Fruit fly (Drosophila melanogaster) whole organism, embryonic: ENCODE data around the gene Cp190.
A peak's percentile ranks its signal among the peaks of the same experiment; 100 is the strongest.

Experiments used
- Bgb ChIP-seq: fragments of 200-800 bp; sonication (Bioruptor generic); IDR thresholded peaks from 2 replicates; pipeline ENCODE4 v1.3.6; 2022; ENCODE audit warnings: missing biosample characterization, missing genetic modification characterization; ENCODE audit not compliant: partially characterized antibody
- BtbVII ChIP-seq: fragments of 200-800 bp; sonication (Bioruptor generic); optimal IDR thresholded peaks from 3 replicates; lab custom pipeline; 2017; ENCODE audit warnings: missing biosample characterization, mild to moderate bottlenecking, missing genetic modification characterization
- C15 ChIP-seq: fragments of 200-800 bp; sonication (Bioruptor generic); IDR thresholded peaks from 3 replicates; pipeline ENCODE4 v1.3.6; 2022; ENCODE audit warnings: missing biosample characterization, missing genetic modification characterization
- CG11504 ChIP-seq: fragments of 200-800 bp; sonication (Bioruptor generic); optimal IDR thresholded peaks from 3 replicates; lab custom pipeline; 2019; ENCODE audit warnings: missing biosample characterization, mild to moderate bottlenecking, missing genetic modification characterization, moderate library complexity
- CG12942 ChIP-seq: fragments of 200-800 bp; sonication (Bioruptor generic); optimal IDR thresholded peaks from 3 replicates; lab custom pipeline; 2016; ENCODE audit warnings: missing biosample characterization, missing genetic modification characterization
- CG14965 ChIP-seq: fragments of 200-800 bp; sonication (Bioruptor generic); optimal IDR thresholded peaks from 2 replicates; lab custom pipeline; 2016; ENCODE audit warnings: missing biosample characterization, missing genetic modification characterization, borderline replicate concordance
- CG15601 ChIP-seq: fragments of 200-800 bp; sonication (Bioruptor generic); optimal IDR thresholded peaks from 3 replicates; lab custom pipeline; 2019; ENCODE audit warnings: missing biosample characterization, mild to moderate bottlenecking, missing genetic modification characterization, moderate library complexity
- CG1603 ChIP-seq: fragments of 200-800 bp; sonication (Bioruptor generic); optimal IDR thresholded peaks from 2 replicates; lab custom pipeline; 2019; ENCODE audit warnings: missing biosample characterization, mild to moderate bottlenecking, missing genetic modification characterization, moderate library complexity
- CG31365 ChIP-seq: fragments of 200-800 bp; sonication (Bioruptor generic); optimal IDR thresholded peaks from 2 replicates; lab custom pipeline; 2018; ENCODE audit warnings: missing biosample characterization, mild to moderate bottlenecking, missing genetic modification characterization
- CG32772 ChIP-seq: fragments of 200-800 bp; sonication (Bioruptor generic); IDR thresholded peaks from 2 replicates; pipeline ENCODE4 v1.3.6; 2022; ENCODE audit warnings: missing biosample characterization, missing genetic modification characterization
- CG4282 ChIP-seq: fragments of 200-800 bp; sonication (Bioruptor generic); optimal IDR thresholded peaks from 2 replicates; lab custom pipeline; 2016; ENCODE audit warnings: missing biosample characterization, missing genetic modification characterization
- CG4328 ChIP-seq: fragments of 200-800 bp; sonication (Bioruptor generic); optimal IDR thresholded peaks from 3 replicates; lab custom pipeline; 2017; ENCODE audit warnings: missing biosample characterization, missing genetic modification reagents, missing genetic modification characterization
- CG6791 ChIP-seq: fragments of 200-800 bp; sonication (Bioruptor generic); IDR thresholded peaks from 3 replicates; pipeline ENCODE4 v1.3.6; 2022; ENCODE audit warnings: missing biosample characterization, missing genetic modification characterization; ENCODE audit not compliant: partially characterized antibody
- CG8290 ChIP-seq, 3 experiments: fragments of 200-800 bp; sonication (Bioruptor generic); optimal IDR thresholded peaks; 2 replicates each; lab custom pipeline; 2016 to 2019; ENCODE audit warnings: missing biosample characterization in 3 of 3, missing genetic modification characterization in 3 of 3, mild to moderate bottlenecking in 2 of 3, moderate library complexity in 1 of 3
- CG8478 ChIP-seq: fragments of >200 bp; optimal IDR thresholded peaks from 2 replicates; lab custom pipeline; 2018
- CG8765 ChIP-seq: fragments of 200-800 bp; sonication (Bioruptor generic); IDR thresholded peaks from 2 replicates; pipeline ENCODE4 v1.3.6; 2022; ENCODE audit warnings: missing biosample characterization, missing genetic modification characterization
- D19A ChIP-seq: fragments of 200-800 bp; optimal IDR thresholded peaks from 3 replicates; lab custom pipeline; 2019; ENCODE audit warnings: missing biosample characterization, mild to moderate bottlenecking, missing genetic modification characterization, moderate library complexity
- Dbx ChIP-seq: fragments of 200-800 bp; sonication (Bioruptor generic); IDR thresholded peaks from 3 replicates; pipeline ENCODE4 v1.3.6; 2022; ENCODE audit warnings: missing biosample characterization, missing genetic modification characterization
- Fer3 ChIP-seq: fragments of 200-800 bp; sonication (Bioruptor generic); optimal IDR thresholded peaks from 2 replicates; lab custom pipeline; 2018; ENCODE audit warnings: missing biosample characterization, mild to moderate bottlenecking, missing genetic modification characterization, moderate library complexity
- HLH3B ChIP-seq: fragments of 200-800 bp; sonication (Bioruptor generic); IDR thresholded peaks from 2 replicates; pipeline ENCODE4 v1.3.6; 2022; ENCODE audit warnings: missing biosample characterization, missing genetic modification characterization
- Med ChIP-seq: fragments of 200-800 bp; sonication (Bioruptor generic); peaks from one replicate; lab custom pipeline; 2016; ENCODE audit warnings: missing biosample characterization, missing genetic modification characterization, mild to moderate bottlenecking, inconsistent platforms, moderate library complexity
- Rx ChIP-seq: fragments of 200-800 bp; sonication (Bioruptor generic); IDR thresholded peaks from 2 replicates; pipeline ENCODE4 v1.3.6; 2022; ENCODE audit warnings: missing biosample characterization, missing genetic modification characterization
- Taf1 ChIP-seq: fragments of 200-800 bp; sonication (Bioruptor generic); IDR thresholded peaks from 2 replicates; pipeline ENCODE4 v1.3.6; 2022; ENCODE audit warnings: missing biosample characterization, missing genetic modification characterization
- Trl ChIP-seq, 3 experiments: fragments of >200 bp in 2 of 3; fragments of 200-800 bp in 1 of 3; sonication (Bioruptor generic) in 1 of 3; optimal IDR thresholded peaks; 2 replicates in 1 of 3; 3 replicates in 2 of 3; lab custom pipeline; 2016 to 2017; ENCODE audit warnings: missing biosample characterization in 1 of 3, missing genetic modification characterization in 1 of 3
- al ChIP-seq: fragments of 200-800 bp; sonication (Bioruptor generic); IDR thresholded peaks from 2 replicates; pipeline ENCODE4 v1.3.6; 2022; ENCODE audit warnings: missing biosample characterization, missing genetic modification characterization
- amos ChIP-seq: fragments of 200-800 bp; sonication (Bioruptor generic); IDR thresholded peaks from 2 replicates; pipeline ENCODE4 v1.3.6; 2022; ENCODE audit warnings: missing biosample characterization, missing genetic modification characterization; ENCODE audit not compliant: partially characterized antibody
- cg ChIP-seq: fragments of 200-800 bp; sonication (Bioruptor generic); optimal IDR thresholded peaks from 3 replicates; lab custom pipeline; 2019; ENCODE audit warnings: missing biosample characterization, mild to moderate bottlenecking, missing genetic modification characterization, moderate library complexity
- chm ChIP-seq: fragments of 200-800 bp; sonication (Bioruptor generic); IDR thresholded peaks from 2 replicates; pipeline ENCODE4 v1.3.6; 2022; ENCODE audit warnings: missing biosample characterization, missing genetic modification characterization
- corto ChIP-seq: fragments of 200-800 bp; sonication (Bioruptor generic); optimal IDR thresholded peaks from 2 replicates; lab custom pipeline; 2016; ENCODE audit warnings: missing biosample characterization, mild to moderate bottlenecking, missing genetic modification characterization, moderate library complexity
- gt ChIP-seq: fragments of 200-800 bp; sonication (Bioruptor generic); IDR thresholded peaks from 2 replicates; pipeline ENCODE4 v1.3.6; 2022; ENCODE audit warnings: missing biosample characterization, missing genetic modification characterization
- kah ChIP-seq: fragments of 200-800 bp; sonication (Bioruptor generic); optimal IDR thresholded peaks from 2 replicates; lab custom pipeline; 2018; ENCODE audit warnings: missing biosample characterization, mild to moderate bottlenecking, missing genetic modification characterization
- kay ChIP-seq: fragments of 200-800 bp; sonication (Bioruptor generic); optimal IDR thresholded peaks from 2 replicates; lab custom pipeline; 2016; ENCODE audit warnings: missing biosample characterization, missing genetic modification characterization
- lbe ChIP-seq: fragments of 200-800 bp; sonication (Bioruptor generic); optimal IDR thresholded peaks from 2 replicates; lab custom pipeline; 2016; ENCODE audit warnings: missing biosample characterization, mild to moderate bottlenecking, missing genetic modification characterization
- lilli ChIP-seq: fragments of 200-800 bp; sonication (Bioruptor generic); optimal IDR thresholded peaks from 3 replicates; lab custom pipeline; 2016; ENCODE audit warnings: missing biosample characterization, missing genetic modification characterization
- lov ChIP-seq, 2 experiments: fragments of 200-800 bp in 1 of 2; fragments of >200 bp in 1 of 2; sonication (Bioruptor generic) in 1 of 2; IDR thresholded peaks in 1 of 2; optimal IDR thresholded peaks in 1 of 2; 2 replicates in 1 of 2; 3 replicates in 1 of 2; pipeline versions ENCODE4 v1.3.6 to Lab custom; 2017 to 2022; ENCODE audit warnings: missing biosample characterization in 1 of 2, missing genetic modification characterization in 1 of 2
- maf-S ChIP-seq: fragments of 200-800 bp; sonication (Bioruptor generic); optimal IDR thresholded peaks from 2 replicates; lab custom pipeline; 2016; ENCODE audit warnings: missing biosample characterization, missing genetic modification characterization
- pan ChIP-seq, 4 experiments: fragments of >200 bp in 3 of 4; fragments of 200-800 bp in 1 of 4; sonication (Bioruptor generic) in 1 of 4; optimal IDR thresholded peaks in 3 of 4; IDR thresholded peaks in 1 of 4; 2 replicates each; pipeline versions ENCODE4 v1.3.6 to Lab custom; 2017 to 2022; ENCODE audit warnings: missing biosample characterization in 2 of 4, missing genetic modification characterization in 2 of 4, mixed read lengths in 1 of 4
- phol ChIP-seq: fragments of 200-800 bp; sonication (Bioruptor generic); optimal IDR thresholded peaks from 3 replicates; lab custom pipeline; 2018; ENCODE audit warnings: missing biosample characterization, mild to moderate bottlenecking, missing genetic modification characterization, moderate library complexity
- prd ChIP-seq, 3 experiments: fragments of >200 bp in 2 of 3; fragments of 200-800 bp in 1 of 3; sonication (Bioruptor generic) in 1 of 3; optimal IDR thresholded peaks in 2 of 3; IDR thresholded peaks in 1 of 3; 2 replicates in 2 of 3; 3 replicates in 1 of 3; pipeline versions ENCODE4 v1.3.6 to Lab custom; 2017 to 2022; ENCODE audit warnings: missing biosample characterization in 1 of 3, missing genetic modification characterization in 1 of 3
- sd ChIP-seq: fragments of 200-800 bp; sonication (Bioruptor generic); optimal IDR thresholded peaks from 3 replicates; lab custom pipeline; 2018; ENCODE audit warnings: missing biosample characterization, mild to moderate bottlenecking, missing genetic modification characterization, moderate library complexity
- sens ChIP-seq: fragments of 200-800 bp; sonication (Bioruptor generic); peaks from one replicate; lab custom pipeline; 2016; ENCODE audit warnings: missing biosample characterization, missing genetic modification characterization
- seq ChIP-seq: fragments of 200-800 bp; sonication (Bioruptor generic); IDR thresholded peaks from 2 replicates; pipeline ENCODE4 v1.3.6; 2022; ENCODE audit warnings: missing biosample characterization, missing genetic modification characterization
- stwl ChIP-seq: fragments of 200-800 bp; sonication (Bioruptor generic); optimal IDR thresholded peaks from 3 replicates; lab custom pipeline; 2018; ENCODE audit warnings: missing biosample characterization, mild to moderate bottlenecking, missing genetic modification characterization, moderate library complexity

Gene Cp190

DNA sequence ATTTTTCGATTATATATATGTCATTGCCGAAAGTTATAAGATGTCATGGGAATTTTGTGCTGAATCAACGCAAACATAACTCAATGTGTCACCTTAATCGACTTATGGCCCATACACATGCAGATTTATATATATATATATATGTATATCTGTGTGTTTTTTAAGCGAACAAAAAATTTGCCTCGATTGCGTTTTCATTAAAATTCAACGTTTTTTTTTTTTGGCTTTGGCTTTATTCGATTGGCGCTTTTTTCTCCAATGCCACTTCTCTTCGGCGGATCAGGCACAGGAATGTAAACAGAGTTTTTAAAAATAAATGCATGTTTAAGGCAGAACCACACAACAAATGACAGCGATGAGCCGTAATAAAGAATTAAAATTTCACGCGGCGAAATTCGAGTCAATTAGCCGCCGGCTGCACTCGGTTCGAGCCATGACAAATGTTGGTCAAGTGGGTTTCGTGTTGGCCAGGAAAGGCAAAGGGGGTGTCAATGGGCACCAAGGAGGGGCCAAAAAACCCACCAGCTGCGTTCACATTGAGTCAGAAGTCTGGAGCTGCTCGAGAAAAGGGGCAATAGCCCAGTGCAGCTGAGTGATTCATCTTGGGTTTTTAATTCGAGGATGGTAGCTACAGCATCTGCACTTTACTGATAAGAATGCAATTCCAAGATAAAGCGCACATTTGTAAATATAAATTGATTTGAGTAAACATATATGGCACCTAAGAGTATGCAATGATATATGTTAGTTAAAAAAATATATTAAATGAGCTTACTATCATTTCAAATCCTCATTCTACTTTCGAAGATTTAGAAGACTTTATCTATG, 8.2 kb upstream of the Cp190 start:
- TF ChIP-seq C15 (GFP tag; lab: Robert Waterston, UW): 0 out of 3 replicates have a peak, but pooled peaks have one; percentile 19
- TF ChIP-seq Dbx: 0 out of 3 replicates have a peak, but pooled peaks have one; percentile 22
- TF ChIP-seq lbe (GFP tag; lab: Kevin White, UChicago): no peak

dm6 chr3R:15282326-15282725, 7.3 kb upstream of the Cp190 start:
- peak; percentile 57 for TF ChIP-seq sd (tag; lab: Kevin White, UChicago)
- TF ChIP-seq corto: no peak
- TF ChIP-seq D19A: peak; percentile 18
- peak; percentile 23 for TF ChIP-seq Med (GFP tag; lab: Kevin White, UChicago)
- TF ChIP-seq CG32772: 0 out of 2 replicates have a peak, but pooled peaks have one; percentile 17
- no peak for TF ChIP-seq CG6791 (GFP tag; lab: Robert Waterston, UW)
- TF ChIP-seq kah (GFP tag; lab: Kevin White, UChicago): peak; percentile 69
- peak; percentile 18 for TF ChIP-seq lilli (GFP tag; lab: Kevin White, UChicago)

DNA sequence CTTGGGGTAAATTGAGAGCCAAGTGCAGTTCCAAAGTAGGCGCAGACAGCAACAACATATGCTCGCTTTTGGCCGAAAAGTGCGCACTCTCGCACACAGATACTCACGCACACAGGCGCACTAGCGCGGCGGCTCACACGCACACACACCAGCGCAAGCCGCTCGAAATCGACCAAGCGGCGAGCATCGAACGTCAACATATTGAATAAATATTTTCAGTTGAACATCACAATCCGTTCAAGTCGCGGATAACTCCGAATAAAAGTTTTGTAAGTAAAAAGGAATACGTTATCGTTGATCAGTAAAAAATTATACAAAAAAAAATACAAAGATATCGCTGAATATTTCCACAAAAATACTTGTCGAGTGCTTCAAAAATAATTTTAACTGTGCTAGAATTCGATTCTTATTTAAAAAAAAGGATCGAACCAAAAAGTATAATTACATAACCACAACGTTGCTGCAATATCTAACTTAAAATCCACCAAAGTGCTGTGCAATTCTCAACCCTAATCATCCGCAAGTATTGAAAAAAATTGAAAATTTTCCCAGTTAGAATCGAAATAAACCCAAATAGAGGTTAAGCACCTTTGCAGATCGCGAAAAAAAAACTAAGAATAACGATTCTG, 6.4 kb upstream of the Cp190 start:
- TF ChIP-seq CG31365 (no peak), prd (optimal IDR thresholded peaks at IDR 0.05; lab: Kevin White, UChicago) (no peak), prd (GFP tag; IDR thresholded peaks at IDR 0.05; lab: Robert Waterston, UW) (no peak), CG1603 (no peak), phol (tag; lab: Kevin White, UChicago) (no peak), BtbVII (GFP tag; lab: Kevin White, UChicago) (no peak), stwl (tag; lab: Kevin White, UChicago) (no peak), CG15601 (tag; lab: Kevin White, UChicago) (peak; percentile 99), pan (optimal IDR thresholded peaks at IDR 0.05; lab: Kevin White, UChicago) (no peak), pan (GFP tag; optimal IDR thresholded peaks at IDR 0.05 in 1 of 2, IDR thresholded peaks at IDR 0.05 in 1 of 2) (peak in 1 of 2 experiments; percentile 2), Trl (optimal IDR thresholded peaks at IDR 0.05; lab: Kevin White, UChicago) (peak in 1 of 2 experiments; percentile 39), Trl (GFP tag; optimal IDR thresholded peaks at IDR 0.05; lab: Kevin White, UChicago) (no peak), CG11504 (tag; lab: Kevin White, UChicago) (peak; percentile 11), CG12942 (no peak), gt (no peak), chm (GFP tag; lab: Robert Waterston, UW) (peak; percentile 54; the same call in 1 of the 2 replicates), sens (GFP tag; lab: Kevin White, UChicago) (peak; percentile 16), Taf1 (no peak), amos (GFP tag; lab: Robert Waterston, UW) (no peak), Rx (GFP tag; lab: Robert Waterston, UW) (no peak), CG14965 (GFP tag; lab: Kevin White, UChicago) (no peak), CG8765 (GFP tag; lab: Robert Waterston, UW) (no peak), al (no peak), CG8478 (lab: Kevin White, UChicago) (no peak), Bgb (no peak), Fer3 (no peak), lov (optimal IDR thresholded peaks at IDR 0.05; lab: Kevin White, UChicago) (no peak), lov (GFP tag; IDR thresholded peaks at IDR 0.05; lab: Robert Waterston, UW) (peak; percentile 62; the same call in 1 of the 3 replicates), CG4328 (GFP tag; lab: Kevin White, UChicago) (no peak), CG4282 (GFP tag; lab: Kevin White, UChicago) (no peak), seq (GFP tag; lab: Robert Waterston, UW) (no peak), kay (GFP tag; lab: Kevin White, UChicago) (no peak), maf-S (GFP tag; lab: Kevin White, UChicago) (no peak), CG8290 (GFP tag; optimal IDR thresholded peaks at IDR 0.05; lab: Kevin White, UChicago) (no peak), CG8290 (tag; optimal IDR thresholded peaks at IDR 0.05; lab: Kevin White, UChicago) (peak in 1 of 2 experiments; percentile 10), HLH3B (GFP tag; lab: Robert Waterston, UW) (no peak), cg (GFP tag; lab: Kevin White, UChicago) (peak; percentile 80)
